Worm (Caenorhabditis elegans): ENCODE measurements around the gene Y41C4A.21.

- TF ChIP-seq pqm-1 (tag; optimal IDR thresholded peaks at IDR 0.05): no peak
- no peak for TF ChIP-seq lin-13 (GFP tag; optimal IDR thresholded peaks at IDR 0.05)
- TF ChIP-seq ceh-82 (tag; optimal IDR thresholded peaks at IDR 0.05): no peak
- TF ChIP-seq ztf-11 (tag; optimal IDR thresholded peaks at IDR 0.05): no peak
- no peak for TF ChIP-seq isw-1 (GFP tag; IDR thresholded peaks at IDR 0.05)
- TF ChIP-seq nhr-11 (tag; optimal IDR thresholded peaks at IDR 0.05): no peak
- no peak for TF ChIP-seq unc-62 (GFP tag; optimal IDR thresholded peaks at IDR 0.05)
These were observed 18.7 kb downstream of the Y41C4A.21 start for ce11 chrIII:11750817-11751216.

Data from whole organism, L1 larva.